Fruit fly (Drosophila melanogaster): ENCODE results near the gene CG33322.

CG33322 gene

DNA sequence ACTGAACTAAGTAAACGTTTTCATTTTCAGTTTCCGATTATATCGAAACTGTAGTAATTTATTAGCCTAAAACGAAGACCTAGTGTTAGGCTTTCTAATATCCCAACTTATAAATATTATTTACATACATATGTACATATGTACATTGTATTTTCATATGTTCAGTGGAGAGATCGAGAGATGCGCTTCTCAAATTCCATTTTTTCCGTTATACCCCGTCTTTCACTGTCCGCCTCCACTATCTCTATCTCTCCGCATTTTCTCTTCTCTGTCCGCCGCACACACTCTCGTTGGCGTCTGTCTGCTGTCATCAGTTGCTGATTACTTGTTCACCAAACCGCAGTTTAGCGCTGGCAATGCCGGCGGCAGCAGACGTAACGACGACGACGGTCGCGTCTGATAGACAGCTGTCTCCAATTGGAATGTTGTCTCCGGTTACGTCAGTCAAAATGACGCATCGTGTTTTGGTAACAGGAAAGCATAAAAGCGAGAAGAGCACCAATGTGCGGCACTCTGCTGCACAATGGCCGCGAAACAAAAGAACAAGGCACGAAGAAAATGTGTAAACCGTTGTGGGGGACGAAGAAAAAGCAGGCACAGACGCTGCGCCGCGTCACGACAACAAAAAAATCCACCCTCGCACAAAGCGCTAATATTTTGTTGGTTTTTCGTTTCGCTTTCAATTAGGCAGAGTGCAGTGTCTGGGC is 6.6 kb upstream of the CG33322 start, which contains the start of gene CG9331 (continued):
- TF ChIP-seq emc (GFP tag; optimal IDR thresholded peaks at IDR 0.05) (no peak), pfk (GFP tag; optimal IDR thresholded peaks at IDR 0.05) (no peak), CG11695 (GFP tag; IDR thresholded peaks at IDR 0.05) (no peak), fd64A (GFP tag; optimal IDR thresholded peaks at IDR 0.05) (peak; percentile 16), CG11085 (GFP tag; IDR thresholded peaks at IDR 0.05) (no peak), org-1 (GFP tag; optimal IDR thresholded peaks at IDR 0.05) (no peak), ind (GFP tag; optimal IDR thresholded peaks at IDR 0.05) (no peak), HmgD (GFP tag; optimal IDR thresholded peaks at IDR 0.05) (peak; percentile 4), insv (GFP tag; optimal IDR thresholded peaks at IDR 0.05) (peak in 1 of 2 experiments; percentile 90), Sry-β (GFP tag; optimal IDR thresholded peaks at IDR 0.05) (no peak), D19A (tag; optimal IDR thresholded peaks at IDR 0.05) (no peak), NC2β (GFP tag; optimal IDR thresholded peaks at IDR 0.05) (no peak), pros (GFP tag; optimal IDR thresholded peaks at IDR 0.05) (peak; percentile 96), tll (GFP tag; optimal IDR thresholded peaks at IDR 0.05) (no peak), Adf1 (GFP tag; IDR thresholded peaks at IDR 0.05) (peak; percentile 68), dan (GFP tag; IDR thresholded peaks at IDR 0.05) (no peak), Spps (tag; optimal IDR thresholded peaks at IDR 0.05) (no peak), Asciz (GFP tag; optimal IDR thresholded peaks at IDR 0.05) (no peak), CG12236 (GFP tag; optimal IDR thresholded peaks at IDR 0.05) (no peak), E2f1 (GFP tag; IDR thresholded peaks at IDR 0.05) (no peak), zfh1 (GFP tag; IDR thresholded peaks at IDR 0.05) (no peak), Hmr (GFP tag; optimal IDR thresholded peaks at IDR 0.05) (peak; percentile 5), grau (tag; optimal IDR thresholded peaks at IDR 0.05) (peak; percentile 54), gsb (GFP tag; IDR thresholded peaks at IDR 0.05) (no peak), bsh (GFP tag; optimal IDR thresholded peaks at IDR 0.05) (no peak), CG18764 (GFP tag; optimal IDR thresholded peaks at IDR 0.05) (no peak), CG13123 (GFP tag; optimal IDR thresholded peaks at IDR 0.05) (no peak), sim (GFP tag; IDR thresholded peaks at IDR 0.05) (no peak), CG6254 (GFP tag; optimal IDR thresholded peaks at IDR 0.05) (peak; percentile 36), scrt (GFP tag; optimal IDR thresholded peaks at IDR 0.05) (no peak), Ada2b (GFP tag; IDR thresholded peaks at IDR 0.05) (no peak), gcm (GFP tag; optimal IDR thresholded peaks at IDR 0.05) (peak; percentile 50), kni (GFP tag; optimal IDR thresholded peaks at IDR 0.05) (peak; percentile 86), zf30C (GFP tag; optimal IDR thresholded peaks at IDR 0.05) (peak; percentile 3), CG8089 (GFP tag; optimal IDR thresholded peaks at IDR 0.05) (no peak), CG42726 (GFP tag; IDR thresholded peaks at IDR 0.05; ENCODE audit: partially characterized antibody) (no peak), CG1603 (tag; optimal IDR thresholded peaks at IDR 0.05) (no peak), CG10462 (GFP tag; optimal IDR thresholded peaks at IDR 0.05) (no peak), CG14441 (GFP tag; IDR thresholded peaks at IDR 0.05) (no peak), CG2875 (GFP tag; optimal IDR thresholded peaks at IDR 0.05) (no peak), CG12299 (tag; optimal IDR thresholded peaks at IDR 0.05) (no peak), CG3726 (GFP tag; IDR thresholded peaks at IDR 0.05) (no peak)

All from whole organism, embryonic.